Worm (Caenorhabditis elegans) whole organism, L1 larva: ENCODE measurements around the gene K10D11.6.

Source experiments
- ceh-82 ChIP-seq, 3 experiments: fragments of 150-350 bp in 1 of 3; sonication (generic microtip) in 2 of 3; optimal IDR thresholded peaks; 2 replicates each; lab custom pipeline; 2014 to 2017; ENCODE audit warnings: missing biosample characterization in 3 of 3, missing genetic modification characterization in 3 of 3
- dsc-1 ChIP-seq: sonication (generic microtip); optimal IDR thresholded peaks from 2 replicates; lab custom pipeline; 2016; ENCODE audit warnings: mild to moderate bottlenecking, missing genetic modification characterization, missing compliant biosample characterization
- efl-1 ChIP-seq, 4 experiments: fragments of 150-350 bp; optimal IDR thresholded peaks in 3 of 4; peaks in 1 of 4; 1 replicate in 1 of 4; 2 replicates in 3 of 4; lab custom pipeline; 2014; ENCODE audit warnings: missing biosample characterization in 2 of 4, missing genetic modification characterization in 2 of 4, missing genetic modification reagents in 2 of 4
- pag-3 ChIP-seq: sonication (generic microtip); optimal IDR thresholded peaks from 2 replicates; lab custom pipeline; 2017; ENCODE audit warnings: missing genetic modification characterization, mild to moderate bottlenecking, missing compliant biosample characterization, antibody characterized with exemption, borderline replicate concordance; ENCODE audit not compliant: insufficient read depth

DNA sequence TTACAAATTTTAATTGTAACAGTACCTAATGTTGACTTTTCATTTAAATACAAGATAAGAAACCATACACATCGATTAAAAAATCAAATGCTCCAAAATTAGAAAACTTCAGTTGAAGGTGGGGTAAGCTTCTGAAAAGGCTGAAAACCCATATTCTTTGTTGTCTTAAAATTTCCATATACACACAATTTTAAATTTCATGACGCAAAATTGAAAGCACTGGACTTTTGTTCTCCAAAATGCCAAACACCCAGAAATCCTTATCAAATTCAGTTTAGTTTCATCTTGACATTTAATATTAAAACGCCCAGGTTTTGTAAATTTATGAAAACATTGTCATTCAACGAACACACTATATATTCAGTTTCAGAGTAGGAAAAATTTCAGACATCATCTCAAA is 29.1 kb downstream of the K10D11.6 start, which contains the start of gene F55G11.7:
- TF ChIP-seq ceh-82 (tag; optimal IDR thresholded peaks at IDR 0.05; lab: Kevin White, UChicago) = no peak
- TF ChIP-seq efl-1 (optimal IDR thresholded peaks at IDR 0.05; lab: Kevin White, UChicago) = no peak
- peak in 1 of 2 experiments; percentile 56 for TF ChIP-seq efl-1 (GFP tag; optimal IDR thresholded peaks at IDR 0.05 in 1 of 2; lab: Kevin White, UChicago)
- TF ChIP-seq dsc-1 (tag; lab: Kevin White, UChicago) = no peak
- no peak for TF ChIP-seq pag-3 (tag; lab: Kevin White, UChicago)
